Fruit fly (Drosophila melanogaster) whole organism, embryonic: ENCODE measurements around the gene CG4631.

ENCODE experiments used
- Antp ChIP-seq: fragments of 200-800 bp; sonication (Bioruptor generic); optimal IDR thresholded peaks from 3 replicates; lab custom pipeline; 2016; ENCODE audit warnings: missing biosample characterization, missing genetic modification characterization
- CG1233 ChIP-seq: fragments of 200-800 bp; sonication (Bioruptor generic); optimal IDR thresholded peaks from 4 replicates; lab custom pipeline; 2018; ENCODE audit warnings: missing biosample characterization, mild to moderate bottlenecking, missing genetic modification characterization
- CG16779 ChIP-seq: fragments of 200-800 bp; sonication (Bioruptor generic); IDR thresholded peaks from 2 replicates; pipeline ENCODE4 v1.3.6; 2022; ENCODE audit warnings: missing biosample characterization, missing genetic modification characterization
- CG16813 ChIP-seq: fragments of 200-800 bp; sonication (Bioruptor generic); IDR thresholded peaks from 3 replicates; pipeline ENCODE4 v1.3.6; 2022; ENCODE audit warnings: missing biosample characterization, missing genetic modification characterization; ENCODE audit not compliant: partially characterized antibody
- CG16815 ChIP-seq: fragments of 200-800 bp; sonication (Bioruptor generic); optimal IDR thresholded peaks from 3 replicates; lab custom pipeline; 2017; ENCODE audit warnings: missing biosample characterization, mild to moderate bottlenecking, missing genetic modification characterization
- CG17361 ChIP-seq: fragments of 200-800 bp; sonication (Bioruptor generic); IDR thresholded peaks from 3 replicates; pipeline ENCODE4 v1.3.6; 2022; ENCODE audit warnings: missing biosample characterization, missing genetic modification characterization
- CG32772 ChIP-seq: fragments of 200-800 bp; sonication (Bioruptor generic); IDR thresholded peaks from 2 replicates; pipeline ENCODE4 v1.3.6; 2022; ENCODE audit warnings: missing biosample characterization, missing genetic modification characterization
- CG33213 ChIP-seq: fragments of 200-800 bp; sonication (Bioruptor generic); optimal IDR thresholded peaks from 3 replicates; lab custom pipeline; 2016; ENCODE audit warnings: missing biosample characterization, missing genetic modification characterization
- CG3838 ChIP-seq: fragments of 200-800 bp; sonication (Bioruptor generic); optimal IDR thresholded peaks from 3 replicates; lab custom pipeline; 2016; ENCODE audit warnings: missing biosample characterization, missing genetic modification characterization
- CG4404 ChIP-seq: fragments of 200-800 bp; sonication (Bioruptor generic); IDR thresholded peaks from 2 replicates; pipeline ENCODE4 v1.3.6; 2022; ENCODE audit warnings: missing biosample characterization, missing genetic modification characterization
- CG4854 ChIP-seq: fragments of 200-800 bp; sonication (Bioruptor generic); optimal IDR thresholded peaks from 2 replicates; lab custom pipeline; 2016; ENCODE audit warnings: missing biosample characterization, missing genetic modification characterization, inconsistent platforms
- CG6272 ChIP-seq: fragments of 200-800 bp; sonication (Bioruptor generic); IDR thresholded peaks from 2 replicates; pipeline ENCODE4 v1.3.6; 2022; ENCODE audit warnings: missing biosample characterization, missing genetic modification characterization
- CG6813 ChIP-seq: fragments of 200-800 bp; sonication (Bioruptor generic); optimal IDR thresholded peaks from 2 replicates; lab custom pipeline; 2017; ENCODE audit warnings: missing biosample characterization, missing genetic modification characterization, mild to moderate bottlenecking, moderate library complexity, missing genetic modification reagents
- CG8281 ChIP-seq: fragments of 200-800 bp; sonication (Bioruptor generic); optimal IDR thresholded peaks from 2 replicates; lab custom pipeline; 2018; ENCODE audit warnings: missing biosample characterization, mild to moderate bottlenecking, missing genetic modification characterization, moderate library complexity
- CG8944 ChIP-seq: fragments of 200-800 bp; sonication (Bioruptor generic); optimal IDR thresholded peaks from 3 replicates; lab custom pipeline; 2016; ENCODE audit warnings: missing biosample characterization, missing genetic modification characterization
- CG9215 ChIP-seq: fragments of 200-800 bp; sonication (Bioruptor generic); IDR thresholded peaks from 2 replicates; pipeline ENCODE4 v1.3.6; 2022; ENCODE audit warnings: missing biosample characterization, missing genetic modification characterization
- CG9817 ChIP-seq: fragments of 200-800 bp; sonication (Bioruptor generic); optimal IDR thresholded peaks from 2 replicates; lab custom pipeline; 2018; ENCODE audit warnings: missing biosample characterization, mild to moderate bottlenecking, missing genetic modification characterization, moderate library complexity
- D19A ChIP-seq: fragments of 200-800 bp; optimal IDR thresholded peaks from 3 replicates; lab custom pipeline; 2019; ENCODE audit warnings: missing biosample characterization, mild to moderate bottlenecking, missing genetic modification characterization, moderate library complexity
- Deaf1 ChIP-seq: fragments of 200-800 bp; optimal IDR thresholded peaks from 3 replicates; lab custom pipeline; 2019; ENCODE audit warnings: missing biosample characterization, mild to moderate bottlenecking, missing genetic modification characterization, moderate library complexity
- Gsc ChIP-seq: fragments of 200-800 bp; sonication (Bioruptor generic); IDR thresholded peaks from 2 replicates; pipeline ENCODE4 v1.3.6; 2022; ENCODE audit warnings: missing biosample characterization, missing genetic modification characterization
- Hand ChIP-seq: fragments of 200-800 bp; sonication (Bioruptor generic); optimal IDR thresholded peaks from 2 replicates; lab custom pipeline; 2017; ENCODE audit warnings: mild to moderate bottlenecking, missing biosample characterization, missing genetic modification reagents, missing genetic modification characterization
- Jarid2 ChIP-seq: fragments of 200-800 bp; sonication (Bioruptor generic); optimal IDR thresholded peaks from 3 replicates; lab custom pipeline; 2017; ENCODE audit warnings: mild to moderate bottlenecking, missing biosample characterization, missing genetic modification reagents, missing genetic modification characterization
- Pdp1 ChIP-seq, 2 experiments: fragments of 200-800 bp; sonication (Bioruptor generic); optimal IDR thresholded peaks; 3 replicates each; lab custom pipeline; 2016; ENCODE audit warnings: missing biosample characterization in 2 of 2, missing genetic modification characterization in 2 of 2, mild to moderate bottlenecking in 1 of 2, moderate library complexity in 1 of 2
- Ravus ChIP-seq: fragments of 200-800 bp; sonication (Bioruptor generic); IDR thresholded peaks from 2 replicates; pipeline ENCODE4 v1.3.6; 2022; ENCODE audit warnings: missing biosample characterization, missing genetic modification characterization
- Scr ChIP-seq: fragments of 200-800 bp; sonication (Bioruptor generic); IDR thresholded peaks from 2 replicates; pipeline ENCODE4 v1.3.6; 2022; ENCODE audit warnings: missing biosample characterization, missing genetic modification characterization; ENCODE audit not compliant: partially characterized antibody
- Six4 ChIP-seq: fragments of 200-800 bp; sonication (Bioruptor generic); optimal IDR thresholded peaks from 2 replicates; lab custom pipeline; 2016; ENCODE audit warnings: missing biosample characterization, missing genetic modification characterization
- Trl ChIP-seq, 3 experiments: fragments of >200 bp in 2 of 3; fragments of 200-800 bp in 1 of 3; sonication (Bioruptor generic) in 1 of 3; optimal IDR thresholded peaks; 2 replicates in 1 of 3; 3 replicates in 2 of 3; lab custom pipeline; 2016 to 2017; ENCODE audit warnings: missing biosample characterization in 1 of 3, missing genetic modification characterization in 1 of 3
- bab2 ChIP-seq: fragments of 200-800 bp; sonication (Bioruptor generic); optimal IDR thresholded peaks from 2 replicates; lab custom pipeline; 2016; ENCODE audit warnings: missing biosample characterization, missing genetic modification characterization
- bowl ChIP-seq: fragments of 200-800 bp; sonication (Bioruptor generic); IDR thresholded peaks from 2 replicates; pipeline ENCODE4 v1.3.6; 2022; ENCODE audit warnings: missing biosample characterization, missing genetic modification characterization
- chm ChIP-seq: fragments of 200-800 bp; sonication (Bioruptor generic); IDR thresholded peaks from 2 replicates; pipeline ENCODE4 v1.3.6; 2022; ENCODE audit warnings: missing biosample characterization, missing genetic modification characterization
- dan ChIP-seq: fragments of 200-800 bp; sonication (Bioruptor generic); IDR thresholded peaks from 2 replicates; pipeline ENCODE4 v1.3.6; 2022; ENCODE audit warnings: missing biosample characterization, missing genetic modification characterization
- danr ChIP-seq: fragments of 200-800 bp; sonication (Bioruptor generic); IDR thresholded peaks from 2 replicates; pipeline ENCODE4 v1.3.6; 2022; ENCODE audit warnings: missing biosample characterization, missing genetic modification characterization
- esg ChIP-seq: fragments of 200-800 bp; sonication (Bioruptor generic); conservative IDR thresholded peaks from 2 replicates; pipeline ENCODE4 v1.3.6; 2022; ENCODE audit warnings: missing biosample characterization, missing genetic modification characterization
- fru ChIP-seq: fragments of >200 bp; optimal IDR thresholded peaks from 2 replicates; lab custom pipeline; 2017
- ftz-f1 ChIP-seq: fragments of 200-800 bp; sonication (Bioruptor generic); optimal IDR thresholded peaks from 2 replicates; lab custom pipeline; 2016; ENCODE audit warnings: missing biosample characterization, missing genetic modification characterization
- gcm2 ChIP-seq: fragments of 200-800 bp; sonication (Bioruptor generic); optimal IDR thresholded peaks from 2 replicates; lab custom pipeline; 2016; ENCODE audit warnings: missing biosample characterization, missing genetic modification characterization
- gsb-n ChIP-seq: fragments of 200-800 bp; sonication (Bioruptor generic); optimal IDR thresholded peaks from 3 replicates; lab custom pipeline; 2018; ENCODE audit warnings: missing biosample characterization, mild to moderate bottlenecking, missing genetic modification characterization
- ind ChIP-seq: fragments of 200-800 bp; sonication (Bioruptor generic); optimal IDR thresholded peaks from 3 replicates; lab custom pipeline; 2016; ENCODE audit warnings: missing biosample characterization, missing genetic modification characterization
- knrl ChIP-seq: fragments of 200-800 bp; sonication (Bioruptor generic); IDR thresholded peaks from 3 replicates; pipeline ENCODE4 v1.3.6; 2022; ENCODE audit warnings: missing biosample characterization, missing genetic modification characterization; ENCODE audit not compliant: partially characterized antibody
- lbe ChIP-seq: fragments of 200-800 bp; sonication (Bioruptor generic); optimal IDR thresholded peaks from 2 replicates; lab custom pipeline; 2016; ENCODE audit warnings: missing biosample characterization, mild to moderate bottlenecking, missing genetic modification characterization
- lilli ChIP-seq: fragments of 200-800 bp; sonication (Bioruptor generic); optimal IDR thresholded peaks from 3 replicates; lab custom pipeline; 2016; ENCODE audit warnings: missing biosample characterization, missing genetic modification characterization
- mam ChIP-seq: fragments of 200-800 bp; sonication (Bioruptor generic); optimal IDR thresholded peaks from 3 replicates; lab custom pipeline; 2016; ENCODE audit warnings: missing biosample characterization, missing genetic modification characterization
- otp ChIP-seq: fragments of 200-800 bp; sonication (Bioruptor generic); IDR thresholded peaks from 3 replicates; pipeline ENCODE4, ENCODE4 v1.3.6; 2022; ENCODE audit warnings: missing biosample characterization, missing genetic modification characterization
- rib ChIP-seq: fragments of 200-800 bp; sonication (Bioruptor generic); IDR thresholded peaks from 2 replicates; pipeline ENCODE4 v1.3.6; 2022; ENCODE audit warnings: missing biosample characterization, missing genetic modification characterization
- sc ChIP-seq, 3 experiments: fragments of >200 bp in 2 of 3; fragments of 200-800 bp in 1 of 3; sonication (Bioruptor generic) in 1 of 3; optimal IDR thresholded peaks; 2 replicates in 2 of 3; 3 replicates in 1 of 3; lab custom pipeline; 2017; ENCODE audit warnings: mild to moderate bottlenecking in 1 of 3, missing biosample characterization in 1 of 3, missing genetic modification characterization in 1 of 3, missing genetic modification reagents in 1 of 3
- scrt ChIP-seq: fragments of 200-800 bp; sonication (Bioruptor generic); optimal IDR thresholded peaks from 2 replicates; lab custom pipeline; 2018; ENCODE audit warnings: missing biosample characterization, mild to moderate bottlenecking, missing genetic modification characterization, moderate library complexity
- shn ChIP-seq: fragments of 200-800 bp; sonication (Bioruptor generic); optimal IDR thresholded peaks from 3 replicates; lab custom pipeline; 2016; ENCODE audit warnings: missing biosample characterization, missing genetic modification characterization
- sim ChIP-seq: fragments of 200-800 bp; sonication (Bioruptor generic); IDR thresholded peaks from 2 replicates; pipeline ENCODE4 v1.3.6; 2022; ENCODE audit warnings: missing biosample characterization, missing genetic modification characterization
- tio ChIP-seq: fragments of 200-800 bp; sonication (Bioruptor generic); optimal IDR thresholded peaks from 2 replicates; lab custom pipeline; 2017; ENCODE audit warnings: missing biosample characterization, missing genetic modification characterization, inconsistent platforms
- zfh1 ChIP-seq: fragments of 200-800 bp; sonication (Bioruptor generic); IDR thresholded peaks from 3 replicates; pipeline ENCODE4 v1.3.6; 2022; ENCODE audit warnings: missing biosample characterization, missing genetic modification characterization

The CG4631 gene

DNA sequence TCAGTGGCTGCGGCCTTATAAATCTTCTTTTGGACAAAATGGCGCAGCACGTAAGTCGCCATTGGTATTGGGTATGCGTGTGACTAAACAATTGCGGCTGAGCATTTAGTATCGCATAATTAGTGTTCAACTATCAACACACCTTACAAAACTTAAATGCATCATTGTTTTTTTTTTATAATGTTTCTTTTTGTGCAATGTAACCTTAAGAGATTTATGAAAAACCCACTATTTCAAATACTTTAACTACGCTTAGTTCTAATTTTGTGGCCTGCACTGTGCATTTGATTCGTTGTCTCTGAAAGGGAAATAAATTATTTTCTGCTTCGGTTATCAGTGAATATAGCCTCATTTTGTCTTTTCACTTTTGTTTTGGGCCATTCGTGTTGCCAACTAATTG is 36.8 kb downstream of the CG4631 start (continued):
- no peak for TF ChIP-seq dan (GFP tag; lab: Robert Waterston, UW)
- TF ChIP-seq zfh1 (GFP tag; lab: Robert Waterston, UW): peak; percentile 51; the same call in 1 of the 3 replicates
- TF ChIP-seq chm: no peak
- TF ChIP-seq rib (GFP tag; lab: Robert Waterston, UW): no peak
- peak; percentile 64; the same call in 2 of the 3 replicates for TF ChIP-seq CG17361
- peak; percentile 48; the same call in 1 of the 2 replicates for TF ChIP-seq CG4404
- TF ChIP-seq Scr: no peak
- peak; percentile 50 for TF ChIP-seq esg (GFP tag; lab: Robert Waterston, UW)
- TF ChIP-seq sc (optimal IDR thresholded peaks at IDR 0.05; lab: Kevin White, UChicago): no peak
- peak; percentile 29 for TF ChIP-seq sc (GFP tag; optimal IDR thresholded peaks at IDR 0.05; lab: Kevin White, UChicago)
- peak; percentile 64; the same call in 1 of the 2 replicates for TF ChIP-seq sim (GFP tag; lab: Robert Waterston, UW)
- TF ChIP-seq CG3838 (GFP tag; lab: Kevin White, UChicago): no peak
- TF ChIP-seq fru (lab: Kevin White, UChicago): no peak
- TF ChIP-seq scrt (GFP tag; lab: Kevin White, UChicago): peak; percentile 59
- peak; percentile 50 for TF ChIP-seq gsb-n (tag; lab: Kevin White, UChicago)
- peak; percentile 39 for TF ChIP-seq D19A (tag; lab: Kevin White, UChicago)
- TF ChIP-seq CG16815 (GFP tag; lab: Kevin White, UChicago): peak; percentile 41
- TF ChIP-seq Trl (optimal IDR thresholded peaks at IDR 0.05; lab: Kevin White, UChicago): no peak
- TF ChIP-seq Trl (GFP tag; optimal IDR thresholded peaks at IDR 0.05; lab: Kevin White, UChicago): peak; percentile 55
- TF ChIP-seq ind (GFP tag; lab: Kevin White, UChicago): peak; percentile 70
- TF ChIP-seq otp: peak; percentile 68; the same call in 2 of the 3 replicates
- TF ChIP-seq Hand (GFP tag; lab: Kevin White, UChicago): peak; percentile 63
- TF ChIP-seq Ravus (GFP tag; lab: Robert Waterston, UW): no peak
- peak; percentile 48; the same call in 1 of the 2 replicates for TF ChIP-seq CG32772 (GFP tag; lab: Robert Waterston, UW)
- TF ChIP-seq CG9215: peak; percentile 51
- TF ChIP-seq CG4854 (GFP tag; lab: Kevin White, UChicago): peak; percentile 9
- peak; percentile 34 for TF ChIP-seq shn
- peak; percentile 50 to 57 for TF ChIP-seq Pdp1 (GFP tag; optimal IDR thresholded peaks at IDR 0.05; lab: Kevin White, UChicago)
- peak; percentile 60 for TF ChIP-seq CG6813
- TF ChIP-seq CG33213 (GFP tag; lab: Kevin White, UChicago): no peak
- TF ChIP-seq Gsc (GFP tag; lab: Robert Waterston, UW): no peak
- 0 out of 2 replicates have a peak, but pooled peaks have one; percentile 29 for TF ChIP-seq CG6272 (GFP tag; lab: Robert Waterston, UW)
- no peak for TF ChIP-seq knrl
- TF ChIP-seq CG1233: peak; percentile 45
- peak; percentile 23 for TF ChIP-seq Six4
- TF ChIP-seq Deaf1 (tag; lab: Kevin White, UChicago): peak; percentile 9
- peak; percentile 23 for TF ChIP-seq Jarid2 (GFP tag; lab: Kevin White, UChicago)
- peak; percentile 49 for TF ChIP-seq tio (GFP tag; lab: Kevin White, UChicago)
- no peak for TF ChIP-seq CG16779 (GFP tag; lab: Robert Waterston, UW)
- peak; percentile 27; the same call in 1 of the 2 replicates for TF ChIP-seq bowl (GFP tag; lab: Robert Waterston, UW)
- TF ChIP-seq mam (GFP tag; lab: Kevin White, UChicago): peak; percentile 16
- TF ChIP-seq CG8944 (GFP tag; lab: Kevin White, UChicago): peak; percentile 45
- TF ChIP-seq Antp (GFP tag; lab: Kevin White, UChicago): peak; percentile 46
- peak; percentile 56 for TF ChIP-seq lilli (GFP tag; lab: Kevin White, UChicago)
- no peak for TF ChIP-seq lbe (GFP tag; lab: Kevin White, UChicago)
- no peak for TF ChIP-seq ftz-f1 (GFP tag; lab: Kevin White, UChicago)
- TF ChIP-seq danr: peak; percentile 45; the same call in 1 of the 2 replicates
- no peak for TF ChIP-seq CG16813 (GFP tag; lab: Robert Waterston, UW)
- TF ChIP-seq bab2 (GFP tag; lab: Kevin White, UChicago): peak; percentile 51
- TF ChIP-seq CG8281 (tag; lab: Kevin White, UChicago): peak; percentile 43
- peak; percentile 53 for TF ChIP-seq CG9817 (tag; lab: Kevin White, UChicago)
- no peak for TF ChIP-seq gcm2 (GFP tag; lab: Kevin White, UChicago)
